Fruit fly (Drosophila melanogaster): ENCODE results near the gene Icmt.
A peak's percentile ranks its signal among the peaks of the same experiment; 100 is the strongest.

Gene Icmt

dm6 chr3L:13028740-13029139 is 10.7 kb downstream of the Icmt start, which contains the start of gene CG17672 (continued):
- TF ChIP-seq Jarid2 (GFP tag; optimal IDR thresholded peaks at IDR 0.05) (peak; percentile 69), CG6175 (GFP tag; IDR thresholded peaks at IDR 0.05) (peak; percentile 40; the same call in 1 of the 3 replicates), CG3065 (GFP tag; optimal IDR thresholded peaks at IDR 0.05) (no peak), CG11504 (tag; optimal IDR thresholded peaks at IDR 0.05) (peak; percentile 69), CG1792 (GFP tag; optimal IDR thresholded peaks at IDR 0.05) (no peak), fru (optimal IDR thresholded peaks at IDR 0.05) (no peak), NfI (GFP tag; optimal IDR thresholded peaks at IDR 0.05) (no peak), lov (optimal IDR thresholded peaks at IDR 0.05) (no peak), lov (GFP tag; IDR thresholded peaks at IDR 0.05) (0 out of 3 replicates have a peak, but pooled peaks have one; percentile 40), HmgZ (tag; optimal IDR thresholded peaks at IDR 0.05) (no peak), tap (tag; optimal IDR thresholded peaks at IDR 0.05) (no peak), esg (GFP tag; conservative IDR thresholded peaks at IDR 0.05) (no peak), CG17385 (GFP tag; optimal IDR thresholded peaks at IDR 0.05) (no peak), CG5180 (GFP tag; optimal IDR thresholded peaks at IDR 0.05) (peak; percentile 23), pan (optimal IDR thresholded peaks at IDR 0.05) (no peak), pan (GFP tag; optimal IDR thresholded peaks at IDR 0.05 in 1 of 2, IDR thresholded peaks at IDR 0.05 in 1 of 2) (no peak), CG42726 (GFP tag; IDR thresholded peaks at IDR 0.05; ENCODE audit: partially characterized antibody) (no peak), CG11696 (GFP tag; IDR thresholded peaks at IDR 0.05) (no peak), B-H1 (GFP tag; IDR thresholded peaks at IDR 0.05) (no peak), CTCF (GFP tag; optimal IDR thresholded peaks at IDR 0.05) (no peak), dati (GFP tag; IDR thresholded peaks at IDR 0.05) (no peak), Nf-YC (tag; optimal IDR thresholded peaks at IDR 0.05) (peak; percentile 45), CG7372 (GFP tag; IDR thresholded peaks at IDR 0.05) (no peak), tna (GFP tag; IDR thresholded peaks at IDR 0.05; ENCODE audit: partially characterized antibody) (no peak; the same call in 1 of the 2 replicates), vvl (GFP tag; IDR thresholded peaks at IDR 0.05) (peak; percentile 45; the same call in 1 of the 2 replicates), bsh (GFP tag; optimal IDR thresholded peaks at IDR 0.05) (peak in 1 of 2 experiments; percentile 22), cad (GFP tag; optimal IDR thresholded peaks at IDR 0.05) (no peak), CG30431 (GFP tag; optimal IDR thresholded peaks at IDR 0.05) (no peak), Hr78 (GFP tag; optimal IDR thresholded peaks at IDR 0.05) (no peak), nom (GFP tag; optimal IDR thresholded peaks at IDR 0.05) (peak; percentile 39), Nf-YB (GFP tag; optimal IDR thresholded peaks at IDR 0.05) (peak; percentile 8), CG7271 (tag; optimal IDR thresholded peaks at IDR 0.05) (no peak), TFAM (GFP tag; optimal IDR thresholded peaks at IDR 0.05) (no peak), inv (GFP tag; IDR thresholded peaks at IDR 0.05; ENCODE audit: partially characterized antibody) (0 out of 2 replicates have a peak, but pooled peaks have one; percentile 14), CG12744 (GFP tag; optimal IDR thresholded peaks at IDR 0.05) (no peak), Optix (GFP tag; IDR thresholded peaks at IDR 0.05) (no peak), shn (GFP tag; optimal IDR thresholded peaks at IDR 0.05) (no peak), CG2199 (GFP tag; IDR thresholded peaks at IDR 0.05) (no peak), chinmo (GFP tag; IDR thresholded peaks at IDR 0.05; ENCODE audit: partially characterized antibody) (peak; percentile 86; the same call in 3 of the 4 replicates), trem (tag; optimal IDR thresholded peaks at IDR 0.05) (no peak), kni (GFP tag; optimal IDR thresholded peaks at IDR 0.05) (peak; percentile 14), Med (GFP tag) (peak; percentile 30), CG12236 (GFP tag; optimal IDR thresholded peaks at IDR 0.05) (no peak), Poxn (GFP tag; IDR thresholded peaks at IDR 0.05) (no peak), Antp (GFP tag; optimal IDR thresholded peaks at IDR 0.05) (no peak), en (GFP tag; optimal IDR thresholded peaks at IDR 0.05) (no peak), CG17568 (GFP tag; optimal IDR thresholded peaks at IDR 0.05) (no peak), CG6683 (GFP tag; optimal IDR thresholded peaks at IDR 0.05) (no peak), chif (GFP tag; optimal IDR thresholded peaks at IDR 0.05) (no peak), CG12391 (tag; optimal IDR thresholded peaks at IDR 0.05) (no peak), lab (GFP tag; optimal IDR thresholded peaks at IDR 0.05) (no peak), CG31388 (GFP tag; optimal IDR thresholded peaks at IDR 0.05) (no peak)

Data from whole organism, embryonic.